Worm (Caenorhabditis elegans) whole organism, L4 larva: Measurements from ENCODE around the gene F13H6.5.
A peak's percentile ranks its signal among the peaks of the same experiment; 100 is the strongest.

Experiments used
- F10B5.3 ChIP-seq: sonication (generic microtip); optimal IDR thresholded peaks from 2 replicates; lab custom pipeline; 2016; ENCODE audit warnings: mild to moderate bottlenecking, missing genetic modification characterization, missing compliant biosample characterization
- R02D3.7 ChIP-seq: fragments of 150-350 bp; sonication (generic microtip); optimal IDR thresholded peaks from 3 replicates; lab custom pipeline; 2014; ENCODE audit warnings: missing biosample characterization, missing genetic modification characterization
- T20F7.1 ChIP-seq: fragments of 200-800 bp; sonication (Bioruptor generic); optimal IDR thresholded peaks from 2 replicates; lab custom pipeline; 2018; ENCODE audit warnings: mild to moderate bottlenecking, missing genetic modification characterization, missing compliant biosample characterization
- Y48G9A.11 ChIP-seq: fragments of 200-800 bp; sonication (Bioruptor generic); IDR thresholded peaks from 2 replicates; pipeline ENCODE4 v1.3.6; 2022; ENCODE audit warnings: missing genetic modification reagents, missing genetic modification characterization, missing compliant biosample characterization
- aly-2 ChIP-seq: sonication (generic microtip); optimal IDR thresholded peaks from 2 replicates; lab custom pipeline; 2018; ENCODE audit warnings: missing biosample characterization, missing genetic modification characterization
- arid-1 ChIP-seq: fragments of 200-800 bp; sonication (Bioruptor generic); conservative IDR thresholded peaks from 2 replicates; pipeline ENCODE4 v1.3.6; 2022; ENCODE audit warnings: missing genetic modification reagents, missing genetic modification characterization, missing compliant biosample characterization
- attf-4 ChIP-seq: sonication (generic microtip); optimal IDR thresholded peaks from 3 replicates; lab custom pipeline; 2017; ENCODE audit warnings: missing biosample characterization, missing genetic modification characterization
- ceh-28 ChIP-seq: fragments of 150-350 bp; optimal IDR thresholded peaks from 2 replicates; lab custom pipeline; 2014; ENCODE audit warnings: missing biosample characterization, missing genetic modification reagents, missing genetic modification characterization
- ceh-44 ChIP-seq: fragments of 200-800 bp; sonication (Bioruptor generic); IDR thresholded peaks from 2 replicates; pipeline ENCODE4 v1.3.6; 2022; ENCODE audit warnings: missing genetic modification reagents, missing genetic modification characterization, missing compliant biosample characterization
- ceh-82 ChIP-seq: sonication (generic microtip); optimal IDR thresholded peaks from 2 replicates; lab custom pipeline; 2017; ENCODE audit warnings: missing biosample characterization, missing genetic modification characterization
- ces-1 ChIP-seq: fragments of 150-350 bp; sonication (generic microtip); optimal IDR thresholded peaks from 4 replicates; lab custom pipeline; 2014; ENCODE audit warnings: missing biosample characterization, missing genetic modification reagents, missing genetic modification characterization
- cey-2 ChIP-seq: sonication (generic microtip); optimal IDR thresholded peaks from 3 replicates; lab custom pipeline; 2017; ENCODE audit warnings: missing genetic modification characterization, mild to moderate bottlenecking, missing compliant biosample characterization, antibody characterized with exemption, borderline replicate concordance; ENCODE audit not compliant: insufficient read depth
- daf-19 ChIP-seq: fragments of 200-800 bp; sonication (Bioruptor generic); conservative IDR thresholded peaks from 2 replicates; pipeline ENCODE4 v1.3.6; 2022; ENCODE audit warnings: missing genetic modification characterization, missing compliant biosample characterization
- dmd-6 ChIP-seq: fragments of 200-800 bp; sonication (Bioruptor generic); IDR thresholded peaks from 2 replicates; pipeline ENCODE4 v1.3.6; 2022; ENCODE audit warnings: missing genetic modification reagents, missing genetic modification characterization, missing compliant biosample characterization
- fkh-10 ChIP-seq: fragments of 150-350 bp; optimal IDR thresholded peaks from 2 replicates; lab custom pipeline; 2014; ENCODE audit warnings: missing biosample characterization, missing genetic modification reagents, missing genetic modification characterization
- hif-1 ChIP-seq, 2 experiments: sonication (generic microtip); optimal IDR thresholded peaks; 2 replicates each; lab custom pipeline; 2016 to 2017; ENCODE audit warnings: missing compliant biosample characterization in 2 of 2, missing genetic modification characterization in 2 of 2, missing genetic modification reagents in 2 of 2, missing genotype in 2 of 2, mild to moderate bottlenecking in 1 of 2
- hmg-1.1 ChIP-seq: fragments of 200-800 bp; sonication (Bioruptor generic); IDR thresholded peaks from 2 replicates; pipeline ENCODE4 v1.3.6; 2022; ENCODE audit warnings: missing genetic modification reagents, missing genetic modification characterization, missing compliant biosample characterization
- lim-7 ChIP-seq: fragments of 200-800 bp; sonication (Bioruptor generic); IDR thresholded peaks from 2 replicates; pipeline ENCODE4 v1.3.6; 2022; ENCODE audit warnings: missing genetic modification characterization, missing compliant biosample characterization
- lin-13 ChIP-seq: fragments of 150-350 bp; optimal IDR thresholded peaks from 2 replicates; lab custom pipeline; 2014; ENCODE audit warnings: missing biosample characterization, missing genetic modification reagents, missing genetic modification characterization
- lsy-2 ChIP-seq, 2 experiments: fragments of 150-350 bp in 1 of 2; sonication (generic microtip) in 1 of 2; optimal IDR thresholded peaks; 2 replicates each; lab custom pipeline; 2014 to 2017; ENCODE audit warnings: missing biosample characterization in 2 of 2, missing genetic modification characterization in 2 of 2
- madf-5 ChIP-seq, 2 experiments: fragments of 200-800 bp; sonication (Bioruptor generic); IDR thresholded peaks; 2 replicates each; pipeline ENCODE4 v1.3.6; 2022; ENCODE audit warnings: missing compliant biosample characterization in 2 of 2, missing genetic modification characterization in 2 of 2
- madf-9 ChIP-seq: fragments of 200-800 bp; sonication (Bioruptor generic); conservative IDR thresholded peaks from 2 replicates; pipeline ENCODE4 v1.3.6; 2022; ENCODE audit warnings: missing genetic modification reagents, missing genetic modification characterization, missing compliant biosample characterization
- mep-1 ChIP-seq: fragments of 150-350 bp; sonication (generic microtip); optimal IDR thresholded peaks from 3 replicates; lab custom pipeline; 2014; ENCODE audit warnings: missing biosample characterization, missing genetic modification characterization
- mxl-2 ChIP-seq: fragments of 200-800 bp; sonication (Bioruptor generic); conservative IDR thresholded peaks from 2 replicates; pipeline ENCODE4 v1.3.6; 2022; ENCODE audit warnings: missing genetic modification reagents, missing genetic modification characterization, missing compliant biosample characterization
- nhr-102 ChIP-seq: sonication (generic microtip); optimal IDR thresholded peaks from 2 replicates; lab custom pipeline; 2016; ENCODE audit warnings: mild to moderate bottlenecking, missing genetic modification characterization, moderate library complexity, missing compliant biosample characterization
- nhr-111 ChIP-seq: fragments of 200-800 bp; sonication (Bioruptor generic); optimal IDR thresholded peaks from 2 replicates; lab custom pipeline; 2018; ENCODE audit warnings: mild to moderate bottlenecking, missing genetic modification characterization, missing compliant biosample characterization
- nhr-25 ChIP-seq: sonication (generic microtip); optimal IDR thresholded peaks from 2 replicates; lab custom pipeline; 2017; ENCODE audit warnings: missing genetic modification characterization, mild to moderate bottlenecking, missing compliant biosample characterization, antibody characterized with exemption, moderate library complexity, borderline replicate concordance; ENCODE audit not compliant: insufficient read depth
- nhr-28 ChIP-seq: fragments of 150-350 bp; optimal IDR thresholded peaks from 2 replicates; lab custom pipeline; 2014; ENCODE audit warnings: missing biosample characterization, missing genetic modification characterization
- nhr-42 ChIP-seq: fragments of 200-800 bp; sonication (Bioruptor generic); IDR thresholded peaks from 2 replicates; pipeline ENCODE4 v1.3.6; 2022; ENCODE audit warnings: missing genetic modification characterization, missing compliant biosample characterization
- php-3 ChIP-seq: fragments of 200-800 bp; sonication (Bioruptor generic); IDR thresholded peaks from 2 replicates; pipeline ENCODE4 v1.3.6; 2022; ENCODE audit warnings: missing genetic modification reagents, missing genetic modification characterization, missing compliant biosample characterization
- set-16 ChIP-seq: fragments of 200-800 bp; sonication (Bioruptor generic); IDR thresholded peaks from 2 replicates; pipeline ENCODE4 v1.3.6; 2022; ENCODE audit warnings: missing genetic modification reagents, missing genetic modification characterization, missing compliant biosample characterization
- spr-1 ChIP-seq: sonication (generic microtip); optimal IDR thresholded peaks from 2 replicates; lab custom pipeline; 2016; ENCODE audit warnings: mild to moderate bottlenecking, missing genetic modification characterization, missing compliant biosample characterization
- spr-3 ChIP-seq: fragments of 200-800 bp; sonication (Bioruptor generic); optimal IDR thresholded peaks from 2 replicates; lab custom pipeline; 2018; ENCODE audit warnings: mild to moderate bottlenecking, missing genetic modification characterization, missing compliant biosample characterization
- tra-1 ChIP-seq: fragments of 200-800 bp; sonication (Bioruptor generic); IDR thresholded peaks from 2 replicates; pipeline ENCODE4 v1.3.6; 2022; ENCODE audit warnings: missing genetic modification reagents, missing genetic modification characterization, missing compliant biosample characterization
- unc-130 ChIP-seq: sonication (generic microtip); optimal IDR thresholded peaks from 2 replicates; lab custom pipeline; 2016; ENCODE audit warnings: missing genetic modification reagents, missing genetic modification characterization, missing compliant biosample characterization
- zfp-2 ChIP-seq: sonication (generic microtip); optimal IDR thresholded peaks from 2 replicates; lab custom pipeline; 2016; ENCODE audit warnings: mild to moderate bottlenecking, missing genetic modification characterization, missing compliant biosample characterization
- zfp-3 ChIP-seq: fragments of 200-800 bp; sonication (Bioruptor generic); conservative IDR thresholded peaks from 2 replicates; pipeline ENCODE4 v1.3.6; 2022; ENCODE audit warnings: missing genetic modification reagents, missing genetic modification characterization, missing compliant biosample characterization
- zip-11 ChIP-seq: fragments of 200-800 bp; sonication (Bioruptor generic); IDR thresholded peaks from 2 replicates; pipeline ENCODE4 v1.3.6; 2022; ENCODE audit warnings: missing genetic modification characterization, missing compliant biosample characterization
- zip-2 ChIP-seq: fragments of 150-350 bp; optimal IDR thresholded peaks from 2 replicates; lab custom pipeline; 2014; ENCODE audit warnings: missing biosample characterization, missing genetic modification characterization

F13H6.5 gene

ce11 chrV:6328897-6329296 lies 45.8 kb downstream of the F13H6.5 start, which contains the start of gene T28C12.2:
TSS of gene T28C12.2 (plus strand) at chrV:6329197.
- no peak for TF ChIP-seq nhr-111 (GFP tag; lab: Kevin White, UChicago)
- TF ChIP-seq lin-13 (GFP tag; lab: Kevin White, UChicago), result no peak
- TF ChIP-seq set-16, result no peak
- no peak for TF ChIP-seq zip-2 (tag; lab: Kevin White, UChicago)
- TF ChIP-seq mxl-2 (GFP tag; lab: Robert Waterston, UW), result no peak
- TF ChIP-seq F10B5.3 (tag; lab: Kevin White, UChicago), result no peak
- TF ChIP-seq madf-5 (GFP tag; IDR thresholded peaks at IDR 0.05; lab: Robert Waterston, UW), result no peak
- no peak for TF ChIP-seq lim-7 (GFP tag; lab: Robert Waterston, UW)
- no peak for TF ChIP-seq attf-4 (tag; lab: Kevin White, UChicago)
- TF ChIP-seq nhr-102 (tag; lab: Kevin White, UChicago), result no peak
- no peak for TF ChIP-seq nhr-42 (GFP tag; lab: Robert Waterston, UW)
- no peak for TF ChIP-seq daf-19
- TF ChIP-seq lsy-2 (tag; optimal IDR thresholded peaks at IDR 0.05; lab: Kevin White, UChicago), result no peak
- TF ChIP-seq R02D3.7, result no peak
- TF ChIP-seq hif-1 (tag; optimal IDR thresholded peaks at IDR 0.05; lab: Kevin White, UChicago), result no peak
- TF ChIP-seq arid-1 (GFP tag; lab: Robert Waterston, UW), result no peak
- no peak for TF ChIP-seq spr-1 (tag; lab: Kevin White, UChicago)
- TF ChIP-seq ces-1 (GFP tag; lab: Kevin White, UChicago), result no peak
- TF ChIP-seq ceh-28 (tag; lab: Kevin White, UChicago), result no peak
- no peak for TF ChIP-seq spr-3 (GFP tag; lab: Kevin White, UChicago)

- TF ChIP-seq daf-19 (no peak), cey-2 (no peak), zip-11 (GFP tag; lab: Robert Waterston, UW) (no peak), aly-2 (tag; lab: Kevin White, UChicago) (no peak), madf-9 (GFP tag; lab: Robert Waterston, UW) (no peak), nhr-42 (GFP tag; lab: Robert Waterston, UW) (no peak), dmd-6 (GFP tag; lab: Robert Waterston, UW) (no peak), fkh-10 (GFP tag; lab: Kevin White, UChicago) (no peak), ceh-82 (tag; lab: Kevin White, UChicago) (no peak), mep-1 (tag; lab: Kevin White, UChicago) (no peak), zip-2 (tag; lab: Kevin White, UChicago) (no peak), php-3 (GFP tag; lab: Robert Waterston, UW) (no peak), Y48G9A.11 (GFP tag; lab: Robert Waterston, UW) (no peak)
Observed at ce11 chrV:6326980-6327379, 47.8 kb downstream of the F13H6.5 start, which contains the start of gene fbxa-202. TSS of gene fbxa-202 (plus strand) at chrV:6327280.

ce11 chrV:6326394-6326793 lies 48.4 kb downstream of the F13H6.5 start:
- TF ChIP-seq nhr-25 (peak; percentile 77), nhr-28 (tag; lab: Kevin White, UChicago) (peak; percentile 23), lin-13 (GFP tag; lab: Kevin White, UChicago) (no peak), tra-1 (GFP tag; lab: Robert Waterston, UW) (0 out of 2 replicates have a peak, but pooled peaks have one; percentile 57), zfp-3 (GFP tag; lab: Robert Waterston, UW) (peak; percentile 88)
- TF ChIP-seq, all 104 proteins: peak for 4

- TF ChIP-seq hmg-1.1 (GFP tag; lab: Robert Waterston, UW), result no peak
- no peak for TF ChIP-seq ceh-44
- no peak for TF ChIP-seq zfp-2 (tag; lab: Kevin White, UChicago)
- TF ChIP-seq T20F7.1 (GFP tag; lab: Kevin White, UChicago), result no peak
- no peak for TF ChIP-seq unc-130
- TF ChIP-seq arid-1 (GFP tag; lab: Robert Waterston, UW), result no peak
- 0 out of 2 replicates have a peak, but pooled peaks have one; percentile 55 for TF ChIP-seq zfp-3 (GFP tag; lab: Robert Waterston, UW)
Observed at ce11 chrV:6323602-6324001, 51.1 kb downstream of the F13H6.5 start.
